Fruit fly (Drosophila melanogaster) whole organism, embryonic: Measurements from ENCODE around the gene CG6126.
A peak's percentile ranks its signal among the peaks of the same experiment; 100 is the strongest.

Experiments
- Atf-2 ChIP-seq: fragments of 200-800 bp; sonication (Bioruptor generic); optimal IDR thresholded peaks from 2 replicates; lab custom pipeline; 2016; ENCODE audit warnings: missing biosample characterization, missing genetic modification characterization
- CG10959 ChIP-seq: fragments of 200-800 bp; sonication (Bioruptor generic); IDR thresholded peaks from 2 replicates; pipeline ENCODE4 v1.3.6; 2022; ENCODE audit warnings: missing biosample characterization, missing genetic modification characterization
- CG13894 ChIP-seq: fragments of 200-800 bp; sonication (Bioruptor generic); optimal IDR thresholded peaks from 3 replicates; lab custom pipeline; 2018; ENCODE audit warnings: missing biosample characterization, mild to moderate bottlenecking, missing genetic modification characterization, moderate library complexity
- CG1602 ChIP-seq: fragments of 200-800 bp; sonication (Bioruptor generic); optimal IDR thresholded peaks from 3 replicates; lab custom pipeline; 2016; ENCODE audit warnings: missing biosample characterization, missing genetic modification characterization
- CG3065 ChIP-seq: fragments of 200-800 bp; sonication (Bioruptor generic); optimal IDR thresholded peaks from 2 replicates; lab custom pipeline; 2016; ENCODE audit warnings: missing biosample characterization, missing genetic modification characterization
- Ets97D ChIP-seq: fragments of 200-800 bp; sonication (Bioruptor generic); optimal IDR thresholded peaks from 3 replicates; lab custom pipeline; 2016; ENCODE audit warnings: missing biosample characterization, missing genetic modification characterization
- HmgZ ChIP-seq: fragments of 200-800 bp; sonication (Bioruptor generic); optimal IDR thresholded peaks from 2 replicates; lab custom pipeline; 2018; ENCODE audit warnings: missing biosample characterization, mild to moderate bottlenecking, missing genetic modification characterization
- slou ChIP-seq: fragments of 200-800 bp; sonication (Bioruptor generic); optimal IDR thresholded peaks from 3 replicates; lab custom pipeline; 2016; ENCODE audit warnings: missing biosample characterization, missing genetic modification characterization
- trh ChIP-seq: fragments of 200-800 bp; sonication (Bioruptor generic); optimal IDR thresholded peaks from 2 replicates; lab custom pipeline; 2016; ENCODE audit warnings: missing biosample characterization, missing genetic modification characterization

DNA sequence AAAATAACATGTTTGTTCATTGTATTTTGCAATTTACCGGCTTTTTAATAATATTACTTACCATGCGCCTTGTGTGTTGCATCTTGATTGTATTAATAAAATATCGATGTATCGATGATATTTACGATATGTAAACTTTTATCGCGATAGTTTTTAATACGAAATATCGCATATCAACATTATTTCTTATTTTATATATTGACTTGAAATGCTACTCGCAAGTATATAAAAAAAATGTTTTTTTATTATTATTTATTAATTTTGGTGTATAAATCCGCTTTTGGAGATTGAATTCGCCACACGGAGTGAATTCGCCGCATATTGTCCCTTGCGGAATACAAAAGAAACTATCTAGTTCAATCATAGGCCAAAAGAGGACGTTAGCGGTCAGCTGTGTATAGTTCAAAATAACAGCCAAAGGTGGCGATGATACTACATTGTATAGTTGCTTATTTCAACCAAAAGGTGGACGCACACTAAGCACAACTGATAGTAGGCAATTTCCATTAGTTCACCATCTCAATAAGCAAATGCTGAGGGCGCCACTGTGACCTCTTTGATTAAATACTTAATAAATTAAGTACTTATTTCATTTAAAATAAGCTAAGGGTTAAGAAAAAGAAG lies 2.4 kb upstream of the CG6126 start, which contains the start of gene mtSSB:
- TF ChIP-seq HmgZ (tag; lab: Kevin White, UChicago) (peak; percentile 85), CG1602 (GFP tag; lab: Kevin White, UChicago) (peak; percentile 90), CG13894 (tag; lab: Kevin White, UChicago) (peak; percentile 87), slou (GFP tag; lab: Kevin White, UChicago) (peak; percentile 64), trh (peak; percentile 83), CG10959 (GFP tag; lab: Robert Waterston, UW) (peak; percentile 93), Atf-2 (GFP tag; lab: Kevin White, UChicago) (peak; percentile 89), Ets97D (GFP tag; lab: Kevin White, UChicago) (peak; percentile 59), CG3065 (peak; percentile 68)
